Fruit fly (Drosophila melanogaster): ENCODE results near the gene CG3558.

dm6 chr2L:2979091-2979490 lies 13.6 kb upstream of the CG3558 start, which contains the start of gene CG9643:
- TF ChIP-seq psq (optimal IDR thresholded peaks at IDR 0.05) (no peak), ttk (optimal IDR thresholded peaks at IDR 0.05) (no peak), Sin3A (optimal IDR thresholded peaks at IDR 0.05) (no peak)

All from Kc167 (cell line).